Worm (Caenorhabditis elegans) whole organism, L2 larva: Measurements from ENCODE around the gene rab-6.1.
"Not testable (repeated sequence)": the region's sequence is repeated elsewhere in the genome, so short reads cannot be mapped to it uniquely, and the experiment has no call there.

Experiments
- C34F6.9 ChIP-seq: fragments of 150-350 bp; optimal IDR thresholded peaks from 2 replicates; lab custom pipeline; 2014; ENCODE audit warnings: missing biosample characterization, missing genetic modification characterization
- F13H6.1 ChIP-seq: sonication (generic microtip); optimal IDR thresholded peaks from 2 replicates; lab custom pipeline; 2016; ENCODE audit warnings: missing genetic modification characterization, missing compliant biosample characterization
- R02D3.7 ChIP-seq: fragments of 150-350 bp; optimal IDR thresholded peaks from 2 replicates; lab custom pipeline; 2014; ENCODE audit warnings: missing biosample characterization, missing genetic modification characterization
- Y55F3AM.14 ChIP-seq: fragments of 200-800 bp; sonication (Bioruptor generic); optimal IDR thresholded peaks from 2 replicates; lab custom pipeline; 2018; ENCODE audit warnings: mild to moderate bottlenecking, missing genetic modification characterization, missing compliant biosample characterization
- ZK546.5 ChIP-seq: sonication (generic microtip); optimal IDR thresholded peaks from 2 replicates; lab custom pipeline; 2017; ENCODE audit warnings: missing biosample characterization, missing genetic modification characterization
- alr-1 ChIP-seq: fragments of 150-350 bp; optimal IDR thresholded peaks from 2 replicates; lab custom pipeline; 2014; ENCODE audit warnings: missing biosample characterization, missing genetic modification characterization
- ama-1 ChIP-seq: fragments of 150-350 bp; optimal IDR thresholded peaks from 2 replicates; lab custom pipeline; 2018; ENCODE audit warnings: inconsistent platforms
- blmp-1 ChIP-seq: sonication (generic microtip); optimal IDR thresholded peaks from 2 replicates; lab custom pipeline; 2017; ENCODE audit warnings: missing genetic modification characterization, mild to moderate bottlenecking, missing compliant biosample characterization, antibody characterized with exemption, moderate library complexity; ENCODE audit not compliant: insufficient read depth
- ceh-16 ChIP-seq: fragments of 150-350 bp; optimal IDR thresholded peaks from 2 replicates; lab custom pipeline; 2014; ENCODE audit warnings: missing biosample characterization, missing genetic modification characterization
- ceh-82 ChIP-seq: fragments of 150-350 bp; optimal IDR thresholded peaks from 2 replicates; lab custom pipeline; 2014; ENCODE audit warnings: missing biosample characterization, missing genetic modification characterization
- crh-2 ChIP-seq: sonication (generic microtip); optimal IDR thresholded peaks from 2 replicates; lab custom pipeline; 2017; ENCODE audit warnings: missing biosample characterization, missing genetic modification characterization
- elt-1 ChIP-seq: fragments of 150-350 bp; optimal IDR thresholded peaks from 2 replicates; lab custom pipeline; 2014; ENCODE audit warnings: missing biosample characterization, missing genetic modification characterization
- fos-1 ChIP-seq: fragments of 150-350 bp; optimal IDR thresholded peaks from 2 replicates; lab custom pipeline; 2014; ENCODE audit warnings: missing biosample characterization, missing genetic modification characterization
- gmeb-1 ChIP-seq: fragments of 150-350 bp; optimal IDR thresholded peaks from 2 replicates; lab custom pipeline; 2014; ENCODE audit warnings: missing biosample characterization, missing genetic modification characterization
- lin-39 ChIP-seq: fragments of 150-350 bp; optimal IDR thresholded peaks from 2 replicates; lab custom pipeline; 2014; ENCODE audit warnings: missing biosample characterization, missing genetic modification reagents, missing genetic modification characterization
- lsy-2 ChIP-seq, 2 experiments: fragments of 150-350 bp in 1 of 2; sonication (generic microtip) in 1 of 2; optimal IDR thresholded peaks; 2 replicates each; lab custom pipeline; 2014 to 2017; ENCODE audit warnings: missing biosample characterization in 2 of 2, missing genetic modification characterization in 2 of 2
- mab-5 ChIP-seq: fragments of 150-350 bp; optimal IDR thresholded peaks from 2 replicates; lab custom pipeline; 2014; ENCODE audit warnings: missing biosample characterization, missing genetic modification characterization
- mbf-1 ChIP-seq: sonication (generic microtip); optimal IDR thresholded peaks from 2 replicates; lab custom pipeline; 2017; ENCODE audit warnings: missing biosample characterization, missing genetic modification characterization
- nhr-10 ChIP-seq: sonication (generic microtip); optimal IDR thresholded peaks from 2 replicates; lab custom pipeline; 2017; ENCODE audit warnings: missing biosample characterization, missing genetic modification characterization
- nhr-11 ChIP-seq: fragments of 150-350 bp; optimal IDR thresholded peaks from 2 replicates; lab custom pipeline; 2014; ENCODE audit warnings: missing biosample characterization, missing genetic modification characterization
- nhr-12 ChIP-seq: fragments of 150-350 bp; optimal IDR thresholded peaks from 2 replicates; lab custom pipeline; 2014; ENCODE audit warnings: missing biosample characterization, missing genetic modification characterization
- nhr-21 ChIP-seq: fragments of 150-350 bp; optimal IDR thresholded peaks from 2 replicates; lab custom pipeline; 2014; ENCODE audit warnings: missing biosample characterization, missing genetic modification characterization
- nhr-237 ChIP-seq: fragments of 150-350 bp; optimal IDR thresholded peaks from 2 replicates; lab custom pipeline; 2014; ENCODE audit warnings: missing biosample characterization, missing genetic modification characterization
- nhr-25 ChIP-seq: fragments of 150-350 bp; sonication (generic microtip); optimal IDR thresholded peaks from 3 replicates; lab custom pipeline; 2014; ENCODE audit warnings: missing biosample characterization, missing genetic modification characterization
- nhr-6 ChIP-seq: fragments of 150-350 bp; optimal IDR thresholded peaks from 2 replicates; lab custom pipeline; 2014; ENCODE audit warnings: missing biosample characterization, missing genetic modification characterization
- peb-1 ChIP-seq: fragments of 150-350 bp; optimal IDR thresholded peaks from 2 replicates; lab custom pipeline; 2014; ENCODE audit warnings: missing biosample characterization, missing genetic modification characterization
- sem-4 ChIP-seq: fragments of 150-350 bp; optimal IDR thresholded peaks from 2 replicates; lab custom pipeline; 2014; ENCODE audit warnings: missing biosample characterization, missing genetic modification reagents, missing genetic modification characterization
- skn-1 ChIP-seq: sonication (generic microtip); optimal IDR thresholded peaks from 2 replicates; lab custom pipeline; 2017; ENCODE audit warnings: missing biosample characterization, missing genetic modification characterization
- sma-3 ChIP-seq: sonication (generic microtip); optimal IDR thresholded peaks from 2 replicates; lab custom pipeline; 2016; ENCODE audit warnings: missing genetic modification reagents, missing genetic modification characterization, missing compliant biosample characterization
- sma-9 ChIP-seq, 2 experiments: fragments of 150-350 bp in 1 of 2; sonication (generic microtip) in 1 of 2; optimal IDR thresholded peaks; 2 replicates each; lab custom pipeline; 2014 to 2016; ENCODE audit warnings: missing genetic modification characterization in 2 of 2, mild to moderate bottlenecking in 1 of 2, missing biosample characterization in 1 of 2, missing compliant biosample characterization in 1 of 2, missing genetic modification reagents in 1 of 2, moderate library complexity in 1 of 2
- snpc-4 ChIP-seq: fragments of 150-350 bp; optimal IDR thresholded peaks from 2 replicates; lab custom pipeline; 2014; ENCODE audit warnings: missing biosample characterization, missing genetic modification characterization
- unc-39 ChIP-seq: fragments of 150-350 bp; optimal IDR thresholded peaks from 2 replicates; lab custom pipeline; 2014; ENCODE audit warnings: missing biosample characterization, missing genetic modification characterization
- unc-55 ChIP-seq: fragments of 150-350 bp; sonication (generic microtip); optimal IDR thresholded peaks from 3 replicates; lab custom pipeline; 2014; ENCODE audit warnings: missing biosample characterization, missing genetic modification reagents, missing genetic modification characterization
- unc-62 ChIP-seq: fragments of 150-350 bp; optimal IDR thresholded peaks from 2 replicates; lab custom pipeline; 2014; ENCODE audit warnings: missing biosample characterization, missing genetic modification reagents, missing genetic modification characterization
- zag-1 ChIP-seq: fragments of 150-350 bp; optimal IDR thresholded peaks from 2 replicates; lab custom pipeline; 2014; ENCODE audit warnings: missing biosample characterization, missing genetic modification characterization
- ztf-4 ChIP-seq: fragments of 150-350 bp; optimal IDR thresholded peaks from 2 replicates; lab custom pipeline; 2014; ENCODE audit warnings: missing biosample characterization, missing genetic modification characterization

The rab-6.1 gene

DNA sequence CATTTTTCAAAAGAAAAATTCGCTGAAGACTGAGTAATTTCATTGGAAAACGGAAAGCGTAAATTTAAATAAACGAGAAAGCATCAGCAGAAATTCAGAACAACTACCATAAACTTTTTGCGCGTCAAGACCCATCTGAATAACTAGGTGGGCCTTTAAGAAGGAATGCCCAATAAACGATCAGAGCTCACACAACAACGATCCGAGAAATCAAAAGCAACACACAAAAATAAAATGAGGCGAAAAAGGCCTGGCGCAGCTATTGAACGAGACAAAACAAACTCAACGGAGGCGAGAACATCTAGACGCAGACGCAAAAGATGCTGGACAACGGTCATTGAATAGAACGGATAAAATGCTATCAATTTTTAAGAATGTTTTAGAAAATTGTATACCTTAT lies 6.9 kb downstream of the rab-6.1 start:
- TF ChIP-seq crh-2 (tag; lab: Kevin White, UChicago) (no peak), nhr-21 (tag; lab: Kevin White, UChicago) (no peak), sma-3 (GFP tag; lab: Kevin White, UChicago) (no peak), ZK546.5 (tag; lab: Kevin White, UChicago) (no peak), fos-1 (tag; lab: Kevin White, UChicago) (no peak), mab-5 (tag; lab: Kevin White, UChicago) (no peak), ztf-4 (no peak), unc-55 (GFP tag; lab: Kevin White, UChicago) (no peak), zag-1 (tag; lab: Kevin White, UChicago) (no peak), mbf-1 (tag; lab: Kevin White, UChicago) (no peak), sma-9 (GFP tag; optimal IDR thresholded peaks at IDR 0.05; lab: Kevin White, UChicago) (no peak), sma-9 (tag; optimal IDR thresholded peaks at IDR 0.05; lab: Kevin White, UChicago) (no peak), ama-1 (lab: Kevin White, UChicago) (no peak), blmp-1 (no peak), lin-39 (tag; lab: Kevin White, UChicago) (no peak), C34F6.9 (tag; lab: Kevin White, UChicago) (no peak), ceh-16 (tag; lab: Kevin White, UChicago) (no peak), nhr-11 (tag; lab: Kevin White, UChicago) (no peak)
- TF ChIP-seq, all 48 proteins: peak for 0

DNA sequence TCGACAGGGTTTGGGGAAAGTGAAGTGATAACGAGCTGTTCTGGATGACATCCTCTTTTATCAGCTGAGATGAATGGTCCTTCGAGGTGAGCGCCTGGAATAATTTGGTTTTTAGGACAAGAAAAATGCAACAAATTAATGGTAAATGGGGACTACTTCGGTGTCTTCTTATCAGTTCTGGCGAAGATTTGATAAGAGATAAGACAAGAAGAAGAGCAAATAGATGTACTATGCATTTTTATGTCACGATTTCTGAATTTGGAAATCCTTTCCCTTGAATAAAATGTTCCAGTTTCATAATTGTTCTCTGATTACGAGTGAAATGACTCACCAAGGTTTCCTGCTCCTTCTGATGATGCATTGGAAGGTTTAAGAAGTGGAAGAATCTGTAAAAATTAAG lies 7.9 kb downstream of the rab-6.1 start:
- TF ChIP-seq sma-3 (GFP tag; lab: Kevin White, UChicago) = no peak
- TF ChIP-seq fos-1 (tag; lab: Kevin White, UChicago) = peak; percentile 84
- TF ChIP-seq unc-62 (GFP tag; lab: Kevin White, UChicago) = no peak
- TF ChIP-seq Y55F3AM.14 (GFP tag; lab: Kevin White, UChicago) = no peak
- TF ChIP-seq nhr-10 = no peak
- no peak for TF ChIP-seq unc-39 (tag; lab: Kevin White, UChicago)
- TF ChIP-seq F13H6.1 (tag; lab: Kevin White, UChicago) = no peak
- no peak for TF ChIP-seq skn-1 (tag; lab: Kevin White, UChicago)

DNA sequence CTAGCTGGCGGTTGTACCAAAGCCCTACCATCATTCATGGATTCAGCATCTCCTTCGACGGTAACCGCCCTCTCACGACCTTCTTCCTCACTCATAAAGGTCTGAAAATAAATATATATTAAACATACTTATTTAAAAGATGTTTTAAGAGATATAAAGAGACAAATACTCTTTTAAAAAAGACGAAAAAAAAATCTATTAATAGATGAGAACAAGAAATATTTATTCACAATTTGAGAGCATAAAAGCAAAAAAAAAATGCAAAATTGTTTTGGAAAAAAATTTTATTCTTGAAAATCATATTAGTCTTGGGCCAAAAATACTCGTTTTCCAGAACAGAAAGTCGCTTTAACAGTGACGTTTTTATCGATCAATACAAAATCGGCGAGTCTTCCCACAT lies 9.1 kb downstream of the rab-6.1 start, which contains the start of gene skat-1:
TSS of gene skat-1 (minus strand) at position 101 of the 400 bp plus-strand sequence.
- no peak for TF ChIP-seq ZK546.5 (tag; lab: Kevin White, UChicago)
- no peak for TF ChIP-seq nhr-12 (tag; lab: Kevin White, UChicago)
- no peak for TF ChIP-seq blmp-1
- no peak for TF ChIP-seq unc-55 (GFP tag; lab: Kevin White, UChicago)
- no peak for TF ChIP-seq sma-3 (GFP tag; lab: Kevin White, UChicago)
- TF ChIP-seq snpc-4 (tag; lab: Kevin White, UChicago) = no peak
- TF ChIP-seq ama-1 (lab: Kevin White, UChicago) = no peak
- TF ChIP-seq unc-39 (tag; lab: Kevin White, UChicago) = no peak
- no peak for TF ChIP-seq peb-1 (tag; lab: Kevin White, UChicago)
- TF ChIP-seq, all 48 proteins: peak for 0

DNA sequence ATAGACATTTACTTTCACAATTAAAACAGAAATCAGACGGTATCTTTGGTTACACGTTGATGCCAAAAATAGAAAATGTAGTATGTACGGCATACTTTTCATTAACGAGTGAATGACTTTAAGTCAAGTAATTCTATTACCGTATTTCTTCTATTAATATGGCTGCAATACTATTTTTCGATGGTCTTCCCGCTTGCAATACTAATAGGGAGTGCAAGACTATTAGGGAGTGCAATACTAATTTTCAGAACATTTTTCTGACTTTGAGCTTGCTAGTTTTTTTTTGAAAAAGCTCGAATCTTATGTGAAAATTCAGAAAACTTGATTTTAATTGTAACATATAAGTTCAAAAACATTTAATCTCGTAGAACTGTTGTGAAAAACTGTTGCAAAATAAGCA lies 16.0 kb downstream of the rab-6.1 start, which contains the start of gene R08D7.7:
TSS of gene R08D7.7 (plus strand) at position 301 of the 400 bp plus-strand sequence.
- not testable (repeated sequence) for TF ChIP-seq ztf-4; gmeb-1 (tag; lab: Kevin White, UChicago); mab-5 (tag; lab: Kevin White, UChicago)
- TF ChIP-seq, all 48 proteins: peak for 0; not testable (repeated sequence) for 48

DNA sequence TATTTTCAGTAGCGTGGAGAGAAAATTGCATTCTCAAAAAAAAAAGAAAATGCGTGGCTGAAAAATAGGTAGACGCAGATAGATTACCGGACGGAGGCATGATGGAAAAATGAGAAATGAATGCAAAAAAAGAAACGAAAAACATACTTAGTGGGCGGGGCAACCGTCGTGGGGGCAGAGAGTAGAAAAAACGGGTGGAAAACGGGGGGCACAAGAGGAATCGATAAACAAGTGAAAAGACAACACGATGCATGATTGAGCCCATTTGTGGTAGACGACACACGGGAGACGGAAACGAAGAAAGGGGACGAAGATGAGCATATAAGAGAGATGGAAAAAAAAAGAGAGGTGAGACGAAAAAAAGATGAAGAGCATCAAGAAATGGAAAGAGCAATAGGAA lies 17.2 kb downstream of the rab-6.1 start:
- TF ChIP-seq lin-39 (tag; lab: Kevin White, UChicago) = no peak
- TF ChIP-seq unc-55 (GFP tag; lab: Kevin White, UChicago) = peak; percentile 40
- TF ChIP-seq sem-4 (tag; lab: Kevin White, UChicago) = no peak

DNA sequence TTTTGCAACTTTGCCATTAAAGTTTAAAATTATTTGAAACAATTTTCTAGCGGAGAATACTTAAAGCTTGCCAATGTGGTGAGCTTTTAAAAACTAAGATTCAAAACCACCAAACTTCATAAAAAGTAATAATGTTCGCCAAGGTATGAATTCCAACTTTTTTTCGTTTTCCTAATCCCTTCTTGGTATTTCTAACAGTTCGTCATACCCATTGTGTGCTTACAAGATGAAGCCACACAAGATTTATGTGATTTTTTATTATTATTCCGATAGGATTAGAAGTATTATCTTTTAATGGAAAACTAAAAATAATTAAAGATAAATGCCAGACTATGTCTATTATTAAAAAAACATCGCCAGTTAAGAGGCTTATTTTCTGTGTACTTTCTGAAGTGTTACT lies 17.7 kb downstream of the rab-6.1 start:
- no peak for TF ChIP-seq nhr-21 (tag; lab: Kevin White, UChicago)
- TF ChIP-seq ama-1 (lab: Kevin White, UChicago) = no peak
- no peak for TF ChIP-seq nhr-25 (tag; lab: Kevin White, UChicago)
- TF ChIP-seq alr-1 (tag; lab: Kevin White, UChicago) = no peak
- TF ChIP-seq elt-1 (tag; lab: Kevin White, UChicago) = no peak
- TF ChIP-seq ceh-16 (tag; lab: Kevin White, UChicago) = no peak
- no peak for TF ChIP-seq R02D3.7 (tag; lab: Kevin White, UChicago)
- no peak for TF ChIP-seq sem-4 (tag; lab: Kevin White, UChicago)
- TF ChIP-seq C34F6.9 (tag; lab: Kevin White, UChicago) = no peak
- TF ChIP-seq nhr-11 (tag; lab: Kevin White, UChicago) = no peak
- TF ChIP-seq lsy-2 (tag; optimal IDR thresholded peaks at IDR 0.05; lab: Kevin White, UChicago) = no peak
- TF ChIP-seq ceh-82 = no peak
- TF ChIP-seq unc-62 (GFP tag; lab: Kevin White, UChicago) = no peak
- no peak for TF ChIP-seq Y55F3AM.14 (GFP tag; lab: Kevin White, UChicago)
- TF ChIP-seq nhr-237 (tag; lab: Kevin White, UChicago) = no peak
- no peak for TF ChIP-seq nhr-6 (tag; lab: Kevin White, UChicago)
- TF ChIP-seq peb-1 (tag; lab: Kevin White, UChicago) = no peak
